Worm (Caenorhabditis elegans) whole organism, L4 larva: ENCODE measurements around the gene gas-1.
A peak's percentile ranks its signal among the peaks of the same experiment; 100 is the strongest.

Experiments
- D1046.2 ChIP-seq: fragments of 200-800 bp; sonication (Bioruptor generic); IDR thresholded peaks from 2 replicates; pipeline ENCODE4 v1.3.6; 2022; ENCODE audit warnings: missing genetic modification characterization, missing compliant biosample characterization
- F10B5.3 ChIP-seq: sonication (generic microtip); optimal IDR thresholded peaks from 2 replicates; lab custom pipeline; 2016; ENCODE audit warnings: mild to moderate bottlenecking, missing genetic modification characterization, missing compliant biosample characterization
- F44E2.7 ChIP-seq: fragments of 200-800 bp; sonication (Bioruptor generic); IDR thresholded peaks from 2 replicates; pipeline ENCODE4 v2.1.2; 2022; ENCODE audit warnings: missing genetic modification characterization, missing compliant biosample characterization
- T20F7.1 ChIP-seq: fragments of 200-800 bp; sonication (Bioruptor generic); optimal IDR thresholded peaks from 2 replicates; lab custom pipeline; 2018; ENCODE audit warnings: mild to moderate bottlenecking, missing genetic modification characterization, missing compliant biosample characterization
- Y48G9A.11 ChIP-seq: fragments of 200-800 bp; sonication (Bioruptor generic); IDR thresholded peaks from 2 replicates; pipeline ENCODE4 v1.3.6; 2022; ENCODE audit warnings: missing genetic modification reagents, missing genetic modification characterization, missing compliant biosample characterization
- Y5F2A.4 ChIP-seq: fragments of 200-800 bp; sonication (Bioruptor generic); optimal IDR thresholded peaks from 2 replicates; lab custom pipeline; 2018; ENCODE audit warnings: mild to moderate bottlenecking, missing genetic modification characterization, missing compliant biosample characterization
- ZK546.5 ChIP-seq, 2 experiments: sonication (generic microtip); optimal IDR thresholded peaks; 2 replicates each; lab custom pipeline; 2017; ENCODE audit warnings: missing biosample characterization in 2 of 2, missing genetic modification characterization in 2 of 2
- ceh-20 ChIP-seq: fragments of 200-800 bp; sonication (Bioruptor generic); IDR thresholded peaks from 2 replicates; pipeline ENCODE4 v1.3.6; 2022; ENCODE audit warnings: missing genetic modification reagents, missing genetic modification characterization, missing compliant biosample characterization
- ces-1 ChIP-seq: fragments of 150-350 bp; sonication (generic microtip); optimal IDR thresholded peaks from 4 replicates; lab custom pipeline; 2014; ENCODE audit warnings: missing biosample characterization, missing genetic modification reagents, missing genetic modification characterization
- cey-2 ChIP-seq: sonication (generic microtip); optimal IDR thresholded peaks from 3 replicates; lab custom pipeline; 2017; ENCODE audit warnings: missing genetic modification characterization, mild to moderate bottlenecking, missing compliant biosample characterization, antibody characterized with exemption, borderline replicate concordance; ENCODE audit not compliant: insufficient read depth
- ctbp-1 ChIP-seq: fragments of 200-800 bp; sonication (Bioruptor generic); IDR thresholded peaks from 2 replicates; pipeline ENCODE4 v1.3.6; 2022; ENCODE audit warnings: missing genetic modification reagents, missing genetic modification characterization, missing compliant biosample characterization
- daf-16 ChIP-seq, 3 experiments: sonication (generic microtip); optimal IDR thresholded peaks; 2 replicates each; lab custom pipeline; 2016 to 2017; ENCODE audit warnings: missing genetic modification characterization in 3 of 3, missing genetic modification reagents in 3 of 3, mild to moderate bottlenecking in 2 of 3, missing compliant biosample characterization in 2 of 3, missing biosample characterization in 1 of 3, moderate library complexity in 1 of 3
- dmd-8 ChIP-seq: fragments of 200-800 bp; sonication (Bioruptor generic); IDR thresholded peaks from 2 replicates; pipeline ENCODE4 v1.3.6; 2022; ENCODE audit warnings: missing genetic modification characterization, missing compliant biosample characterization
- dve-1 ChIP-seq: sonication (generic microtip); optimal IDR thresholded peaks from 2 replicates; lab custom pipeline; 2017; ENCODE audit warnings: antibody characterized with exemption, mild to moderate bottlenecking, missing genetic modification characterization, missing compliant biosample characterization; ENCODE audit not compliant: insufficient read depth
- egl-43 ChIP-seq: fragments of 200-800 bp; sonication (Bioruptor generic); IDR thresholded peaks from 2 replicates; pipeline ENCODE4 v1.3.6; 2022; ENCODE audit warnings: missing genetic modification reagents, missing genetic modification characterization, missing compliant biosample characterization
- gei-8 ChIP-seq: fragments of 200-800 bp; sonication (Bioruptor generic); optimal IDR thresholded peaks from 2 replicates; lab custom pipeline; 2018; ENCODE audit warnings: mild to moderate bottlenecking, missing genetic modification characterization, missing compliant biosample characterization
- hlh-11 ChIP-seq: fragments of 200-800 bp; sonication (Bioruptor generic); optimal IDR thresholded peaks from 2 replicates; lab custom pipeline; 2018; ENCODE audit warnings: mild to moderate bottlenecking, missing genetic modification characterization, missing compliant biosample characterization
- hlh-30 ChIP-seq: sonication (generic microtip); optimal IDR thresholded peaks from 2 replicates; lab custom pipeline; 2017; ENCODE audit warnings: antibody characterized with exemption, mild to moderate bottlenecking, missing genetic modification characterization, missing compliant biosample characterization; ENCODE audit not compliant: insufficient read depth
- jun-1 ChIP-seq: fragments of 150-350 bp; optimal IDR thresholded peaks from 2 replicates; lab custom pipeline; 2014; ENCODE audit warnings: missing biosample characterization, missing genetic modification reagents, missing genetic modification characterization
- lin-1 ChIP-seq: fragments of 200-800 bp; sonication (Bioruptor generic); IDR thresholded peaks from 2 replicates; pipeline ENCODE4 v1.3.6; 2022; ENCODE audit warnings: missing genetic modification reagents, missing genetic modification characterization, missing compliant biosample characterization
- lin-13 ChIP-seq: fragments of 150-350 bp; optimal IDR thresholded peaks from 2 replicates; lab custom pipeline; 2014; ENCODE audit warnings: missing biosample characterization, missing genetic modification reagents, missing genetic modification characterization
- lin-29 ChIP-seq: fragments of 200-800 bp; sonication (Bioruptor generic); IDR thresholded peaks from 2 replicates; pipeline ENCODE4 v1.3.6; 2022; ENCODE audit warnings: missing genetic modification reagents, missing genetic modification characterization, missing compliant biosample characterization
- lin-38 ChIP-seq: fragments of 200-800 bp; sonication (Bioruptor generic); IDR thresholded peaks from 2 replicates; pipeline ENCODE4 v1.3.6; 2022; ENCODE audit warnings: missing genetic modification reagents, missing genetic modification characterization, missing compliant biosample characterization
- lir-3 ChIP-seq: sonication (generic microtip); optimal IDR thresholded peaks from 2 replicates; lab custom pipeline; 2016; ENCODE audit warnings: mild to moderate bottlenecking, missing genetic modification characterization, missing compliant biosample characterization
- lsy-2 ChIP-seq, 2 experiments: fragments of 150-350 bp in 1 of 2; sonication (generic microtip) in 1 of 2; optimal IDR thresholded peaks; 2 replicates each; lab custom pipeline; 2014 to 2017; ENCODE audit warnings: missing biosample characterization in 2 of 2, missing genetic modification characterization in 2 of 2
- madf-5 ChIP-seq, 2 experiments: fragments of 200-800 bp; sonication (Bioruptor generic); IDR thresholded peaks; 2 replicates each; pipeline ENCODE4 v1.3.6; 2022; ENCODE audit warnings: missing compliant biosample characterization in 2 of 2, missing genetic modification characterization in 2 of 2
- mdl-1 ChIP-seq, 2 experiments: fragments of 150-350 bp in 1 of 2; sonication (generic microtip) in 1 of 2; optimal IDR thresholded peaks; 2 replicates each; lab custom pipeline; 2014 to 2017; ENCODE audit warnings: missing biosample characterization in 2 of 2, missing genetic modification characterization in 2 of 2
- mdt-29 ChIP-seq: fragments of 200-800 bp; sonication (Bioruptor generic); IDR thresholded peaks from 2 replicates; pipeline ENCODE4 v1.3.6; 2022; ENCODE audit warnings: missing genetic modification reagents, missing genetic modification characterization, missing compliant biosample characterization
- mep-1 ChIP-seq: fragments of 150-350 bp; sonication (generic microtip); optimal IDR thresholded peaks from 3 replicates; lab custom pipeline; 2014; ENCODE audit warnings: missing biosample characterization, missing genetic modification characterization
- mxl-2 ChIP-seq: fragments of 200-800 bp; sonication (Bioruptor generic); conservative IDR thresholded peaks from 2 replicates; pipeline ENCODE4 v1.3.6; 2022; ENCODE audit warnings: missing genetic modification reagents, missing genetic modification characterization, missing compliant biosample characterization
- nhr-11 ChIP-seq: fragments of 150-350 bp; optimal IDR thresholded peaks from 2 replicates; lab custom pipeline; 2014; ENCODE audit warnings: missing biosample characterization, missing genetic modification characterization
- nhr-28 ChIP-seq: fragments of 150-350 bp; optimal IDR thresholded peaks from 2 replicates; lab custom pipeline; 2014; ENCODE audit warnings: missing biosample characterization, missing genetic modification characterization
- nhr-41 ChIP-seq: fragments of 200-800 bp; sonication (Bioruptor generic); IDR thresholded peaks from 2 replicates; pipeline ENCODE4 v1.3.6; 2022; ENCODE audit warnings: missing genetic modification reagents, missing genetic modification characterization, missing compliant biosample characterization
- nhr-42 ChIP-seq: fragments of 200-800 bp; sonication (Bioruptor generic); IDR thresholded peaks from 2 replicates; pipeline ENCODE4 v1.3.6; 2022; ENCODE audit warnings: missing genetic modification characterization, missing compliant biosample characterization
- nhr-48 ChIP-seq: sonication (generic microtip); optimal IDR thresholded peaks from 2 replicates; lab custom pipeline; 2016; ENCODE audit warnings: mild to moderate bottlenecking, missing genetic modification characterization, missing compliant biosample characterization
- nhr-6 ChIP-seq: fragments of 150-350 bp; optimal IDR thresholded peaks from 2 replicates; lab custom pipeline; 2014; ENCODE audit warnings: missing biosample characterization, missing genetic modification characterization
- nhr-76 ChIP-seq: fragments of 150-350 bp; optimal IDR thresholded peaks from 2 replicates; lab custom pipeline; 2014; ENCODE audit warnings: missing biosample characterization, missing genetic modification characterization
- pha-4 ChIP-seq, 2 experiments: fragments of 150-350 bp in 1 of 2; fragments of 200-800 bp in 1 of 2; sonication (Bioruptor generic) in 1 of 2; IDR thresholded peaks in 1 of 2; optimal IDR thresholded peaks in 1 of 2; 2 replicates each; pipeline versions ENCODE4 v1.3.6 to Lab custom; 2014 to 2022; ENCODE audit warnings: missing genetic modification characterization in 2 of 2, missing genetic modification reagents in 2 of 2, missing biosample characterization in 1 of 2, missing compliant biosample characterization in 1 of 2
- php-3 ChIP-seq: fragments of 200-800 bp; sonication (Bioruptor generic); IDR thresholded peaks from 2 replicates; pipeline ENCODE4 v1.3.6; 2022; ENCODE audit warnings: missing genetic modification reagents, missing genetic modification characterization, missing compliant biosample characterization
- pqm-1 ChIP-seq: sonication (generic microtip); optimal IDR thresholded peaks from 2 replicates; lab custom pipeline; 2017; ENCODE audit warnings: missing biosample characterization, missing genetic modification characterization
- rbr-2 ChIP-seq: sonication (generic microtip); optimal IDR thresholded peaks from 2 replicates; lab custom pipeline; 2016; ENCODE audit warnings: missing genotype, missing genetic modification characterization, missing compliant biosample characterization
- saeg-2 ChIP-seq: fragments of 200-800 bp; sonication (Bioruptor generic); IDR thresholded peaks from 2 replicates; pipeline ENCODE4 v1.3.6; 2022; ENCODE audit warnings: missing genetic modification reagents, missing genetic modification characterization, missing compliant biosample characterization
- skn-1 ChIP-seq: fragments of 150-350 bp; optimal IDR thresholded peaks from 2 replicates; lab custom pipeline; 2014; ENCODE audit warnings: missing biosample characterization, missing genetic modification characterization
- snpc-1.2 ChIP-seq: fragments of 200-800 bp; sonication (Bioruptor generic); IDR thresholded peaks from 2 replicates; pipeline ENCODE4 v1.3.6; 2022; ENCODE audit warnings: missing genetic modification reagents, missing genetic modification characterization, missing compliant biosample characterization
- snpc-4 ChIP-seq: fragments of 150-350 bp; optimal IDR thresholded peaks from 2 replicates; lab custom pipeline; 2014; ENCODE audit warnings: missing biosample characterization, missing genetic modification characterization
- spr-1 ChIP-seq: sonication (generic microtip); optimal IDR thresholded peaks from 2 replicates; lab custom pipeline; 2016; ENCODE audit warnings: mild to moderate bottlenecking, missing genetic modification characterization, missing compliant biosample characterization
- spr-3 ChIP-seq: fragments of 200-800 bp; sonication (Bioruptor generic); optimal IDR thresholded peaks from 2 replicates; lab custom pipeline; 2018; ENCODE audit warnings: mild to moderate bottlenecking, missing genetic modification characterization, missing compliant biosample characterization
- tag-97 ChIP-seq: fragments of 200-800 bp; sonication (Bioruptor generic); IDR thresholded peaks from 2 replicates; pipeline ENCODE4 v1.3.6; 2022; ENCODE audit warnings: missing genetic modification characterization, missing compliant biosample characterization
- unc-39 ChIP-seq: sonication (generic microtip); optimal IDR thresholded peaks from 2 replicates; lab custom pipeline; 2017; ENCODE audit warnings: missing biosample characterization, missing genetic modification characterization

The gas-1 gene

ce11 chrX:15607498-15608019, 17.4 kb upstream of the gas-1 start, which contains the start of gene nipi-3 (continued):
- TF ChIP-seq pha-4 (GFP tag; IDR thresholded peaks at IDR 0.05; lab: Robert Waterston, UW), result peak; percentile 93
- peak; percentile 2 for TF ChIP-seq pha-4 (tag; optimal IDR thresholded peaks at IDR 0.05; lab: Kevin White, UChicago)
- TF ChIP-seq spr-1 (tag; lab: Kevin White, UChicago), result peak; percentile 83
- no peak for TF ChIP-seq Y48G9A.11
- no peak for TF ChIP-seq lir-3
- peak; percentile 86 for TF ChIP-seq ctbp-1 (GFP tag; lab: Robert Waterston, UW)
- TF ChIP-seq lin-13, result peak; percentile 96
- peak; percentile 13 to 71 for TF ChIP-seq daf-16 (GFP tag; optimal IDR thresholded peaks at IDR 0.05; lab: Kevin White, UChicago)
- peak; percentile 95 for TF ChIP-seq daf-16 (tag; optimal IDR thresholded peaks at IDR 0.05; lab: Kevin White, UChicago)
- no peak for TF ChIP-seq dmd-8 (GFP tag; lab: Robert Waterston, UW)
- peak; percentile 98 for TF ChIP-seq mep-1
- peak; percentile 84 for TF ChIP-seq egl-43 (GFP tag; lab: Robert Waterston, UW)
- no peak for TF ChIP-seq F44E2.7
- TF ChIP-seq ZK546.5 (tag; optimal IDR thresholded peaks at IDR 0.05; lab: Kevin White, UChicago), result no peak
- TF ChIP-seq madf-5 (GFP tag; IDR thresholded peaks at IDR 0.05; lab: Robert Waterston, UW), result no peak
- peak; percentile 88 for TF ChIP-seq rbr-2
- peak; percentile 99 for TF ChIP-seq dve-1 (tag; lab: Kevin White, UChicago)
- peak; percentile 94 for TF ChIP-seq nhr-6 (tag; lab: Kevin White, UChicago)
- peak; percentile 88 for TF ChIP-seq T20F7.1 (GFP tag; lab: Kevin White, UChicago)
- TF ChIP-seq nhr-76 (tag; lab: Kevin White, UChicago), result peak; percentile 80
- TF ChIP-seq cey-2, result peak; percentile 61
- peak; percentile 91 for TF ChIP-seq nhr-48 (tag; lab: Kevin White, UChicago)
- 0 out of 2 replicates have a peak, but pooled peaks have one; percentile 48 for TF ChIP-seq mxl-2
- peak; percentile 81 for TF ChIP-seq saeg-2 (GFP tag; lab: Robert Waterston, UW)
- TF ChIP-seq lin-38 (GFP tag; lab: Robert Waterston, UW), result peak; percentile 74
- TF ChIP-seq hlh-30, result peak; percentile 99
- peak; percentile 100 for TF ChIP-seq nhr-28 (tag; lab: Kevin White, UChicago)
- peak; percentile 98 for TF ChIP-seq nhr-11 (tag; lab: Kevin White, UChicago)
- TF ChIP-seq ceh-20 (GFP tag; lab: Robert Waterston, UW), result peak; percentile 81
- no peak for TF ChIP-seq snpc-1.2
- peak; percentile 19 for TF ChIP-seq snpc-4 (tag; lab: Kevin White, UChicago)
- TF ChIP-seq lin-29 (GFP tag; lab: Robert Waterston, UW), result no peak; the same call in 1 of the 2 replicates
- no peak for TF ChIP-seq gei-8 (GFP tag; lab: Kevin White, UChicago)
- TF ChIP-seq D1046.2 (GFP tag; lab: Robert Waterston, UW), result peak; percentile 77; the same call in 1 of the 2 replicates
- TF ChIP-seq spr-3 (GFP tag; lab: Kevin White, UChicago), result no peak
- TF ChIP-seq mdl-1 (tag; optimal IDR thresholded peaks at IDR 0.05; lab: Kevin White, UChicago), result peak; percentile 99
- TF ChIP-seq lin-1 (GFP tag; lab: Robert Waterston, UW), result peak; percentile 88
- TF ChIP-seq Y5F2A.4, result no peak
- no peak for TF ChIP-seq tag-97 (GFP tag; lab: Robert Waterston, UW)
- peak; percentile 76; the same call in 1 of the 2 replicates for TF ChIP-seq nhr-42 (GFP tag; lab: Robert Waterston, UW)
- peak; percentile 89 to 92 for TF ChIP-seq lsy-2 (tag; optimal IDR thresholded peaks at IDR 0.05; lab: Kevin White, UChicago)
- peak; percentile 80 for TF ChIP-seq mdt-29 (GFP tag; lab: Robert Waterston, UW)
- no peak for TF ChIP-seq unc-39
- TF ChIP-seq nhr-41 (GFP tag; lab: Robert Waterston, UW), result peak; percentile 95
- peak; percentile 52 for TF ChIP-seq skn-1 (tag; lab: Kevin White, UChicago)
- TF ChIP-seq hlh-11 (tag; lab: Kevin White, UChicago), result peak; percentile 98
- peak; percentile 73; the same call in 1 of the 2 replicates for TF ChIP-seq php-3 (GFP tag; lab: Robert Waterston, UW)
- TF ChIP-seq F10B5.3 (tag; lab: Kevin White, UChicago), result no peak
- TF ChIP-seq jun-1 (tag; lab: Kevin White, UChicago), result peak; percentile 86
- TF ChIP-seq ces-1 (GFP tag; lab: Kevin White, UChicago), result no peak
- peak; percentile 79 for TF ChIP-seq pqm-1
